Worm (Caenorhabditis elegans) whole organism, L4/young adult: ENCODE data around the gene srw-21.

Experiments
- W03F9.2 ChIP-seq: fragments of 150-350 bp; optimal IDR thresholded peaks from 2 replicates; lab custom pipeline; 2014; ENCODE audit warnings: missing biosample characterization, missing genetic modification characterization
- him-1 ChIP-seq: sonication (generic microtip); optimal IDR thresholded peaks from 2 replicates; lab custom pipeline; 2016; ENCODE audit warnings: missing genotype, missing genetic modification reagents, missing genetic modification characterization, missing compliant biosample characterization

DNA sequence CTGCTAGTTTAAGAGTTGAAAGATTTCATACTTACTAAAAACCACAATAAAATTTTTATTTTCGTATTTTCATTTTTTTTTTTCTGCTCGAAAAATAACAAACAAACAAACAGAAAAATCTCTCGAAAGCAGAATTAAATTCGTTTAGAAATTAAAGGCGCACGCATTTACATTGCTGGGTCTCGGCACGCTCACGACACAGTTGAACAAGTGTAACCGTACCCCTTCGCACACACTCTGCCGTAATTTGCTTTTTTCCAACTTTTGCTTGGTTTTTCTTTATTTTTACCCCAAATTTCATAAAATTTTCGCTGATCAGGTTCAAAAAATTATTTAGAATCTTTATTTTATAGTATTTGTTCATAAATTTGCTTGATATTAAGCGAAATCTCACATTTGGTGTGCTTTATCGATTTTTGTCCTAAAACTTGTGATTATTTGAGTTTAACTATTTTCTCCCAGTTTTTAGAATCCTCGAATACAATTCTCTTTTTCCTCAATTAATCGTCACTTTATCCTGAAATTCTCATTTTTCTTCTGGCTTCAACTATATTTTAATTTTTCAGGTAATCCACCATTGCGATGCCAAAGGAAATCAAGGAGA lies 23.9 kb downstream of the srw-21 start, which contains the start of gene rpl-38:
- TF ChIP-seq W03F9.2 (no peak), him-1 (tag; lab: Kevin White, UChicago) (peak; percentile 55)
